Worm (Caenorhabditis elegans) whole organism, L1 larva: Measurements from ENCODE around the gene acer-1.
A peak's percentile ranks its signal among the peaks of the same experiment; 100 is the strongest.

Source experiments
- C04F5.9 ChIP-seq: sonication (generic microtip); optimal IDR thresholded peaks from 2 replicates; lab custom pipeline; 2016; ENCODE audit warnings: missing genetic modification characterization, missing compliant biosample characterization
- C16A3.4 ChIP-seq: fragments of 150-350 bp; optimal IDR thresholded peaks from 2 replicates; lab custom pipeline; 2014; ENCODE audit warnings: missing biosample characterization, missing genetic modification characterization
- C34B4.2 ChIP-seq: sonication (generic microtip); optimal IDR thresholded peaks from 2 replicates; lab custom pipeline; 2017; ENCODE audit warnings: mild to moderate bottlenecking, missing genetic modification characterization, missing compliant biosample characterization
- Y116A8C.19 ChIP-seq: sonication (generic microtip); optimal IDR thresholded peaks from 2 replicates; lab custom pipeline; 2016; ENCODE audit warnings: missing compliant biosample characterization, missing genetic modification characterization, borderline replicate concordance
- aly-2 ChIP-seq: fragments of 150-350 bp; optimal IDR thresholded peaks from 2 replicates; lab custom pipeline; 2014; ENCODE audit warnings: missing biosample characterization, missing genetic modification characterization
- ama-1 ChIP-seq: fragments of 150-350 bp; optimal IDR thresholded peaks from 2 replicates; lab custom pipeline; 2014
- ceh-8 ChIP-seq: fragments of 200-800 bp; sonication (Bioruptor generic); optimal IDR thresholded peaks from 2 replicates; lab custom pipeline; 2018; ENCODE audit warnings: mild to moderate bottlenecking, missing genetic modification characterization, moderate library complexity, missing compliant biosample characterization
- ceh-82 ChIP-seq, 3 experiments: fragments of 150-350 bp in 1 of 3; sonication (generic microtip) in 2 of 3; optimal IDR thresholded peaks; 2 replicates each; lab custom pipeline; 2014 to 2017; ENCODE audit warnings: missing biosample characterization in 3 of 3, missing genetic modification characterization in 3 of 3
- ceh-88 ChIP-seq: fragments of 200-800 bp; sonication (Bioruptor generic); IDR thresholded peaks from 2 replicates; pipeline ENCODE4 v1.3.6; 2022; ENCODE audit warnings: missing genetic modification characterization, missing compliant biosample characterization
- ces-1 ChIP-seq: fragments of 150-350 bp; optimal IDR thresholded peaks from 2 replicates; lab custom pipeline; 2014; ENCODE audit warnings: missing biosample characterization, missing genetic modification reagents, missing genetic modification characterization
- dpl-1 ChIP-seq, 3 experiments: fragments of 150-350 bp in 2 of 3; sonication (generic microtip) in 1 of 3; optimal IDR thresholded peaks; 2 replicates each; lab custom pipeline; 2014 to 2017; ENCODE audit warnings: missing biosample characterization in 3 of 3, missing genetic modification characterization in 3 of 3, missing genetic modification reagents in 3 of 3
- efl-3 ChIP-seq: fragments of 200-800 bp; sonication (Bioruptor generic); optimal IDR thresholded peaks from 2 replicates; lab custom pipeline; 2018; ENCODE audit warnings: mild to moderate bottlenecking, missing genetic modification characterization, missing compliant biosample characterization
- egl-13 ChIP-seq: sonication (generic microtip); optimal IDR thresholded peaks from 2 replicates; lab custom pipeline; 2016; ENCODE audit warnings: missing genotype, missing genetic modification reagents, missing genetic modification characterization, missing compliant biosample characterization
- elt-2 ChIP-seq: sonication (generic microtip); optimal IDR thresholded peaks from 2 replicates; lab custom pipeline; 2016; ENCODE audit warnings: missing genetic modification characterization, mild to moderate bottlenecking, inconsistent platforms, missing compliant biosample characterization, missing genetic modification reagents
- elt-3 ChIP-seq, 6 experiments: fragments of 150-350 bp in 1 of 6; sonication (generic microtip); optimal IDR thresholded peaks; 2 replicates each; lab custom pipeline; 2017 to 2018; ENCODE audit warnings: missing biosample characterization in 6 of 6, missing genetic modification characterization in 6 of 6, inconsistent platforms in 1 of 6
- ets-5 ChIP-seq: fragments of 200-800 bp; sonication (Bioruptor generic); IDR thresholded peaks from 2 replicates; pipeline ENCODE4 v1.3.6; 2022; ENCODE audit warnings: missing genetic modification characterization, missing compliant biosample characterization
- fkh-4 ChIP-seq: sonication (generic microtip); optimal IDR thresholded peaks from 2 replicates; lab custom pipeline; 2016; ENCODE audit warnings: missing compliant biosample characterization, missing genetic modification characterization, borderline replicate concordance
- fos-1 ChIP-seq: fragments of 150-350 bp; optimal IDR thresholded peaks from 2 replicates; lab custom pipeline; 2014; ENCODE audit warnings: missing biosample characterization, missing genetic modification characterization
- grh-1 ChIP-seq: fragments of 200-800 bp; sonication (Bioruptor generic); IDR thresholded peaks from 2 replicates; pipeline ENCODE4 v1.3.6; 2022; ENCODE audit warnings: missing genetic modification reagents, missing genetic modification characterization, missing compliant biosample characterization
- hlh-4 ChIP-seq: sonication (generic microtip); optimal IDR thresholded peaks from 2 replicates; lab custom pipeline; 2016; ENCODE audit warnings: mild to moderate bottlenecking, missing genetic modification characterization, missing compliant biosample characterization
- irx-1 ChIP-seq: sonication (generic microtip); optimal IDR thresholded peaks from 2 replicates; lab custom pipeline; 2016; ENCODE audit warnings: missing genetic modification characterization, missing compliant biosample characterization
- isw-1 ChIP-seq: fragments of 200-800 bp; sonication (Bioruptor generic); IDR thresholded peaks from 2 replicates; pipeline ENCODE4 v1.3.6; 2022; ENCODE audit warnings: missing genetic modification characterization, missing compliant biosample characterization
- lin-14 ChIP-seq: fragments of 200-800 bp; sonication (Bioruptor generic); optimal IDR thresholded peaks from 2 replicates; lab custom pipeline; 2018; ENCODE audit warnings: mild to moderate bottlenecking, missing genetic modification characterization, moderate library complexity, missing compliant biosample characterization
- lin-39 ChIP-seq: fragments of 150-350 bp; optimal IDR thresholded peaks from 2 replicates; lab custom pipeline; 2014; ENCODE audit warnings: missing biosample characterization, missing genetic modification reagents, missing genetic modification characterization
- lir-3 ChIP-seq: sonication (generic microtip); optimal IDR thresholded peaks from 2 replicates; lab custom pipeline; 2016; ENCODE audit warnings: mild to moderate bottlenecking, missing genetic modification characterization, moderate library complexity, missing compliant biosample characterization; ENCODE audit not compliant: poor library complexity
- lsy-2 ChIP-seq, 2 experiments: fragments of 150-350 bp; optimal IDR thresholded peaks; 2 replicates each; lab custom pipeline; 2014; ENCODE audit warnings: missing biosample characterization in 2 of 2, missing genetic modification characterization in 2 of 2
- mep-1 ChIP-seq: fragments of 150-350 bp; optimal IDR thresholded peaks from 2 replicates; lab custom pipeline; 2014; ENCODE audit warnings: missing biosample characterization, missing genetic modification characterization
- nhr-11 ChIP-seq: fragments of 150-350 bp; optimal IDR thresholded peaks from 2 replicates; lab custom pipeline; 2014; ENCODE audit warnings: missing biosample characterization, missing genetic modification characterization
- nhr-19 ChIP-seq: fragments of 200-800 bp; sonication (Bioruptor generic); conservative IDR thresholded peaks from 2 replicates; pipeline ENCODE4 v1.3.6; 2022; ENCODE audit warnings: missing genetic modification characterization, missing compliant biosample characterization
- nhr-20 ChIP-seq: sonication (generic microtip); optimal IDR thresholded peaks from 2 replicates; lab custom pipeline; 2016; ENCODE audit warnings: mild to moderate bottlenecking, missing genetic modification characterization, missing compliant biosample characterization
- nhr-237 ChIP-seq: fragments of 150-350 bp; optimal IDR thresholded peaks from 2 replicates; lab custom pipeline; 2014; ENCODE audit warnings: missing biosample characterization, missing genetic modification characterization
- nhr-28 ChIP-seq: fragments of 150-350 bp; optimal IDR thresholded peaks from 2 replicates; lab custom pipeline; 2014; ENCODE audit warnings: missing biosample characterization, missing genetic modification characterization
- nhr-76 ChIP-seq: sonication (generic microtip); optimal IDR thresholded peaks from 2 replicates; lab custom pipeline; 2017; ENCODE audit warnings: missing biosample characterization, missing genetic modification characterization
- nhr-85 ChIP-seq: sonication (generic microtip); peaks from one replicate; lab custom pipeline; 2016; ENCODE audit warnings: missing genetic modification characterization, inconsistent platforms, missing compliant biosample characterization
- nhr-90 ChIP-seq: sonication (generic microtip); optimal IDR thresholded peaks from 2 replicates; lab custom pipeline; 2016; ENCODE audit warnings: mild to moderate bottlenecking, missing genetic modification characterization, missing compliant biosample characterization; ENCODE audit not compliant: poor library complexity
- pag-3 ChIP-seq: sonication (generic microtip); optimal IDR thresholded peaks from 2 replicates; lab custom pipeline; 2017; ENCODE audit warnings: missing genetic modification characterization, mild to moderate bottlenecking, missing compliant biosample characterization, antibody characterized with exemption, borderline replicate concordance; ENCODE audit not compliant: insufficient read depth
- pax-3 ChIP-seq: fragments of 200-800 bp; sonication (Bioruptor generic); optimal IDR thresholded peaks from 2 replicates; lab custom pipeline; 2018; ENCODE audit warnings: mild to moderate bottlenecking, missing genetic modification characterization, moderate library complexity, missing compliant biosample characterization
- pqm-1 ChIP-seq: sonication (generic microtip); optimal IDR thresholded peaks from 3 replicates; lab custom pipeline; 2017; ENCODE audit warnings: missing biosample characterization, missing genetic modification characterization
- rnt-1 ChIP-seq: sonication (generic microtip); optimal IDR thresholded peaks from 2 replicates; lab custom pipeline; 2016; ENCODE audit warnings: mild to moderate bottlenecking, missing genetic modification characterization, moderate library complexity, missing compliant biosample characterization
- skn-1 ChIP-seq: fragments of 150-350 bp; optimal IDR thresholded peaks from 2 replicates; lab custom pipeline; 2014; ENCODE audit warnings: missing biosample characterization, missing genetic modification characterization
- snpc-4 ChIP-seq: fragments of 150-350 bp; optimal IDR thresholded peaks from 2 replicates; lab custom pipeline; 2014; ENCODE audit warnings: missing biosample characterization, missing genetic modification characterization
- sptf-1 ChIP-seq: fragments of 150-350 bp; optimal IDR thresholded peaks from 2 replicates; lab custom pipeline; 2014; ENCODE audit warnings: missing biosample characterization, missing genetic modification characterization
- sup-37 ChIP-seq: fragments of 200-800 bp; sonication (Bioruptor generic); optimal IDR thresholded peaks from 2 replicates; lab custom pipeline; 2018; ENCODE audit warnings: mild to moderate bottlenecking, missing genetic modification characterization, missing compliant biosample characterization
- tbx-2 ChIP-seq: sonication (generic microtip); optimal IDR thresholded peaks from 2 replicates; lab custom pipeline; 2016; ENCODE audit warnings: missing genetic modification characterization, missing compliant biosample characterization
- tlp-1 ChIP-seq: fragments of 150-350 bp; optimal IDR thresholded peaks from 2 replicates; lab custom pipeline; 2014; ENCODE audit warnings: missing biosample characterization, missing genetic modification characterization
- unc-130 ChIP-seq: fragments of 150-350 bp; optimal IDR thresholded peaks from 2 replicates; lab custom pipeline; 2017; ENCODE audit warnings: missing biosample characterization, missing genetic modification characterization, inconsistent platforms
- unc-62 ChIP-seq: fragments of 150-350 bp; optimal IDR thresholded peaks from 2 replicates; lab custom pipeline; 2014; ENCODE audit warnings: missing biosample characterization, missing genetic modification reagents, missing genetic modification characterization
- unc-98 ChIP-seq: fragments of 200-800 bp; sonication (Bioruptor generic); IDR thresholded peaks from 2 replicates; pipeline ENCODE4 v1.3.6; 2022; ENCODE audit warnings: missing genetic modification characterization, missing compliant biosample characterization
- xbp-1 ChIP-seq: sonication (generic microtip); optimal IDR thresholded peaks from 2 replicates; lab custom pipeline; 2016; ENCODE audit warnings: missing genetic modification characterization, missing compliant biosample characterization
- zag-1 ChIP-seq: fragments of 150-350 bp; optimal IDR thresholded peaks from 2 replicates; lab custom pipeline; 2014; ENCODE audit warnings: missing biosample characterization, missing genetic modification characterization
- zip-4 ChIP-seq: fragments of 200-800 bp; sonication (Bioruptor generic); optimal IDR thresholded peaks from 2 replicates; lab custom pipeline; 2018; ENCODE audit warnings: mild to moderate bottlenecking, missing genetic modification characterization, moderate library complexity, missing compliant biosample characterization
- ztf-11 ChIP-seq, 2 experiments: sonication (generic microtip); optimal IDR thresholded peaks; 2 replicates each; lab custom pipeline; 2016 to 2017; ENCODE audit warnings: missing genetic modification characterization in 2 of 2, missing biosample characterization in 1 of 2, missing compliant biosample characterization in 1 of 2
- ztf-4 ChIP-seq: fragments of 150-350 bp; optimal IDR thresholded peaks from 2 replicates; lab custom pipeline; 2014; ENCODE audit warnings: missing biosample characterization, missing genetic modification characterization

acer-1 gene

ce11 chrII:6847917-6848379, 42.3 kb downstream of the acer-1 start, which contains the start of gene tbc-6 (continued):
- peak; percentile 17 for TF ChIP-seq elt-2 (tag; lab: Kevin White, UChicago)
- TF ChIP-seq unc-98 (GFP tag; lab: Robert Waterston, UW), result no peak
- peak; percentile 58 for TF ChIP-seq aly-2 (tag; lab: Kevin White, UChicago)
- TF ChIP-seq C34B4.2 (tag; lab: Kevin White, UChicago), result no peak
- no peak for TF ChIP-seq zag-1 (tag; lab: Kevin White, UChicago)
- TF ChIP-seq rnt-1 (tag; lab: Kevin White, UChicago), result peak; percentile 36
- no peak for TF ChIP-seq isw-1 (GFP tag; lab: Robert Waterston, UW)
- TF ChIP-seq unc-130 (tag; lab: Kevin White, UChicago), result peak; percentile 36
- peak; percentile 87 for TF ChIP-seq nhr-20 (tag; lab: Kevin White, UChicago)
- no peak for TF ChIP-seq pqm-1 (tag; lab: Kevin White, UChicago)
- no peak for TF ChIP-seq ama-1 (lab: Kevin White, UChicago)
- TF ChIP-seq C16A3.4 (tag; lab: Kevin White, UChicago), result peak; percentile 25
- TF ChIP-seq mep-1 (tag; lab: Kevin White, UChicago), result peak; percentile 83
- TF ChIP-seq pag-3 (tag; lab: Kevin White, UChicago), result no peak
- TF ChIP-seq elt-3 (tag; optimal IDR thresholded peaks at IDR 0.05; lab: Kevin White, UChicago), result peak in 3 of 6 experiments; percentile 87 to 95 (median 89)
- no peak for TF ChIP-seq skn-1 (tag; lab: Kevin White, UChicago)
- no peak for TF ChIP-seq unc-62 (GFP tag; lab: Kevin White, UChicago)
- no peak for TF ChIP-seq ceh-82 (tag; optimal IDR thresholded peaks at IDR 0.05; lab: Kevin White, UChicago)
- TF ChIP-seq lir-3 (tag; lab: Kevin White, UChicago), result no peak
- no peak for TF ChIP-seq egl-13
- TF ChIP-seq nhr-19 (GFP tag; lab: Robert Waterston, UW), result peak; percentile 67
- no peak for TF ChIP-seq nhr-237 (tag; lab: Kevin White, UChicago)
- TF ChIP-seq sptf-1 (tag; lab: Kevin White, UChicago), result no peak
- no peak for TF ChIP-seq nhr-28 (tag; lab: Kevin White, UChicago)
- TF ChIP-seq pax-3, result no peak
- TF ChIP-seq C04F5.9 (tag; lab: Kevin White, UChicago), result no peak
- peak; percentile 27 for TF ChIP-seq fos-1 (tag; lab: Kevin White, UChicago)
- peak; percentile 89 for TF ChIP-seq lin-14 (GFP tag; lab: Kevin White, UChicago)
- peak; percentile 15 to 64 for TF ChIP-seq lsy-2 (tag; optimal IDR thresholded peaks at IDR 0.05; lab: Kevin White, UChicago)
- no peak for TF ChIP-seq ztf-11 (tag; optimal IDR thresholded peaks at IDR 0.05; lab: Kevin White, UChicago)
- TF ChIP-seq ceh-8 (GFP tag; lab: Kevin White, UChicago), result no peak
- TF ChIP-seq irx-1 (tag; lab: Kevin White, UChicago), result peak; percentile 50
- peak; percentile 45 for TF ChIP-seq lin-39 (tag; lab: Kevin White, UChicago)
- no peak for TF ChIP-seq snpc-4 (tag; lab: Kevin White, UChicago)
- TF ChIP-seq xbp-1 (tag; lab: Kevin White, UChicago), result no peak
- no peak for TF ChIP-seq sup-37 (GFP tag; lab: Kevin White, UChicago)
- no peak for TF ChIP-seq ces-1
- no peak for TF ChIP-seq Y116A8C.19
- TF ChIP-seq fkh-4, result no peak
- TF ChIP-seq nhr-11 (tag; lab: Kevin White, UChicago), result no peak
- TF ChIP-seq ztf-4 (tag; lab: Kevin White, UChicago), result peak; percentile 8
- no peak for TF ChIP-seq ets-5
- peak; percentile 71 for TF ChIP-seq tbx-2 (tag; lab: Kevin White, UChicago)
- no peak for TF ChIP-seq ceh-88 (GFP tag; lab: Robert Waterston, UW)
- peak; percentile 97 for TF ChIP-seq nhr-85 (tag; lab: Kevin White, UChicago)
- TF ChIP-seq dpl-1 (GFP tag; optimal IDR thresholded peaks at IDR 0.05; lab: Kevin White, UChicago), result peak in 1 of 3 experiments; percentile 21
- TF ChIP-seq grh-1, result peak; percentile 28; the same call in 1 of the 2 replicates
- no peak for TF ChIP-seq zip-4 (GFP tag; lab: Kevin White, UChicago)
- no peak for TF ChIP-seq tlp-1 (tag; lab: Kevin White, UChicago)
- no peak for TF ChIP-seq hlh-4 (tag; lab: Kevin White, UChicago)
- peak; percentile 57 for TF ChIP-seq nhr-90
- TF ChIP-seq efl-3 (GFP tag; lab: Kevin White, UChicago), result no peak
- no peak for TF ChIP-seq nhr-76
